Fruit fly (Drosophila melanogaster) whole organism, embryonic: ENCODE data around the gene CG31735.
A peak's percentile ranks its signal among the peaks of the same experiment; 100 is the strongest.

Experiments used
- Atf-2 ChIP-seq: fragments of 200-800 bp; sonication (Bioruptor generic); optimal IDR thresholded peaks from 2 replicates; lab custom pipeline; 2016; ENCODE audit warnings: missing biosample characterization, missing genetic modification characterization
- B-H1 ChIP-seq: fragments of 200-800 bp; sonication (Bioruptor generic); IDR thresholded peaks from 3 replicates; pipeline ENCODE4 v1.3.6; 2022; ENCODE audit warnings: missing biosample characterization, missing genetic modification characterization
- CG11247 ChIP-seq: fragments of 200-800 bp; sonication (Bioruptor generic); IDR thresholded peaks from 2 replicates; pipeline ENCODE4 v1.3.6; 2022; ENCODE audit warnings: missing biosample characterization, missing genetic modification characterization
- CG11456 ChIP-seq: fragments of 200-800 bp; sonication (Bioruptor generic); IDR thresholded peaks from 3 replicates; pipeline ENCODE4 v1.3.6; 2022; ENCODE audit warnings: missing biosample characterization, missing genetic modification characterization
- CG11560 ChIP-seq: fragments of 200-800 bp; sonication (Bioruptor generic); IDR thresholded peaks from 3 replicates; pipeline ENCODE4 v1.3.6; 2022; ENCODE audit warnings: missing biosample characterization, missing genetic modification characterization
- CG15269 ChIP-seq: fragments of 200-800 bp; sonication (Bioruptor generic); optimal IDR thresholded peaks from 2 replicates; lab custom pipeline; 2018; ENCODE audit warnings: missing biosample characterization, mild to moderate bottlenecking, missing genetic modification characterization, moderate library complexity
- CG1602 ChIP-seq: fragments of 200-800 bp; sonication (Bioruptor generic); optimal IDR thresholded peaks from 3 replicates; lab custom pipeline; 2016; ENCODE audit warnings: missing biosample characterization, missing genetic modification characterization
- CG17912 ChIP-seq: fragments of 200-800 bp; sonication (Bioruptor generic); optimal IDR thresholded peaks from 2 replicates; lab custom pipeline; 2018; ENCODE audit warnings: missing biosample characterization, mild to moderate bottlenecking, missing genetic modification characterization
- CG30403 ChIP-seq: fragments of 200-800 bp; sonication (Bioruptor generic); optimal IDR thresholded peaks from 3 replicates; lab custom pipeline; 2016; ENCODE audit warnings: missing biosample characterization, missing genetic modification characterization
- CG34376 ChIP-seq: fragments of 200-800 bp; sonication (Bioruptor generic); optimal IDR thresholded peaks from 2 replicates; lab custom pipeline; 2018; ENCODE audit warnings: missing biosample characterization, mild to moderate bottlenecking, missing genetic modification characterization
- CG4282 ChIP-seq: fragments of 200-800 bp; sonication (Bioruptor generic); optimal IDR thresholded peaks from 2 replicates; lab custom pipeline; 2016; ENCODE audit warnings: missing biosample characterization, missing genetic modification characterization
- CG4617 ChIP-seq: fragments of 200-800 bp; sonication (Bioruptor generic); optimal IDR thresholded peaks from 3 replicates; lab custom pipeline; 2016; ENCODE audit warnings: missing biosample characterization, missing genetic modification characterization, borderline replicate concordance
- CG6254 ChIP-seq: fragments of 200-800 bp; sonication (Bioruptor generic); optimal IDR thresholded peaks from 3 replicates; lab custom pipeline; 2017; ENCODE audit warnings: mild to moderate bottlenecking, missing biosample characterization, missing genetic modification reagents, missing genetic modification characterization
- CG7839 ChIP-seq: fragments of 200-800 bp; sonication (Bioruptor generic); optimal IDR thresholded peaks from 3 replicates; lab custom pipeline; 2018; ENCODE audit warnings: missing biosample characterization, mild to moderate bottlenecking, missing genetic modification characterization, moderate library complexity
- CG8089 ChIP-seq: fragments of 200-800 bp; sonication (Bioruptor generic); optimal IDR thresholded peaks from 3 replicates; lab custom pipeline; 2016; ENCODE audit warnings: missing biosample characterization, missing genetic modification characterization
- CG9215 ChIP-seq: fragments of 200-800 bp; sonication (Bioruptor generic); IDR thresholded peaks from 2 replicates; pipeline ENCODE4 v1.3.6; 2022; ENCODE audit warnings: missing biosample characterization, missing genetic modification characterization
- CG9817 ChIP-seq: fragments of 200-800 bp; sonication (Bioruptor generic); optimal IDR thresholded peaks from 2 replicates; lab custom pipeline; 2018; ENCODE audit warnings: missing biosample characterization, mild to moderate bottlenecking, missing genetic modification characterization, moderate library complexity
- D ChIP-seq, 2 experiments: fragments of 200-800 bp in 1 of 2; fragments of >200 bp in 1 of 2; sonication (Bioruptor generic) in 1 of 2; optimal IDR thresholded peaks; 2 replicates in 1 of 2; 3 replicates in 1 of 2; lab custom pipeline; 2017; ENCODE audit warnings: mild to moderate bottlenecking in 1 of 2, missing biosample characterization in 1 of 2, missing genetic modification characterization in 1 of 2, missing genetic modification reagents in 1 of 2
- Dip3 ChIP-seq: fragments of 200-800 bp; sonication (Bioruptor generic); optimal IDR thresholded peaks from 3 replicates; lab custom pipeline; 2016; ENCODE audit warnings: missing biosample characterization, missing genetic modification characterization
- Eip74EF ChIP-seq, 2 experiments: fragments of 200-800 bp in 1 of 2; fragments of >200 bp in 1 of 2; sonication (Bioruptor generic) in 1 of 2; optimal IDR thresholded peaks; 2 replicates each; lab custom pipeline; 2017 to 2019; ENCODE audit warnings: missing biosample characterization in 2 of 2, missing genetic modification characterization in 2 of 2, mild to moderate bottlenecking in 1 of 2, moderate library complexity in 1 of 2
- Fer1 ChIP-seq: fragments of 200-800 bp; sonication (Bioruptor generic); optimal IDR thresholded peaks from 2 replicates; lab custom pipeline; 2017; ENCODE audit warnings: missing biosample characterization, mild to moderate bottlenecking, missing genetic modification characterization
- GATAe ChIP-seq: fragments of 200-800 bp; sonication (Bioruptor generic); conservative IDR thresholded peaks from 2 replicates; pipeline ENCODE4 v1.3.6; 2022; ENCODE audit warnings: missing biosample characterization, missing genetic modification characterization
- HLH4C ChIP-seq: fragments of 200-800 bp; sonication (Bioruptor generic); IDR thresholded peaks from 3 replicates; pipeline ENCODE4 v1.3.6; 2022; ENCODE audit warnings: missing biosample characterization, missing genetic modification characterization; ENCODE audit not compliant: partially characterized antibody
- Hand ChIP-seq: fragments of 200-800 bp; sonication (Bioruptor generic); optimal IDR thresholded peaks from 2 replicates; lab custom pipeline; 2017; ENCODE audit warnings: mild to moderate bottlenecking, missing biosample characterization, missing genetic modification reagents, missing genetic modification characterization
- Hmr ChIP-seq: fragments of 200-800 bp; sonication (Bioruptor generic); optimal IDR thresholded peaks from 3 replicates; lab custom pipeline; 2017; ENCODE audit warnings: mild to moderate bottlenecking, missing biosample characterization, missing genetic modification reagents, missing genetic modification characterization
- Hmx ChIP-seq: fragments of 200-800 bp; sonication (Bioruptor generic); optimal IDR thresholded peaks from 2 replicates; lab custom pipeline; 2016; ENCODE audit warnings: missing biosample characterization, missing genetic modification characterization
- Oaz ChIP-seq: fragments of 200-800 bp; sonication (Bioruptor generic); IDR thresholded peaks from 2 replicates; pipeline ENCODE4 v1.3.6; 2022; ENCODE audit warnings: missing biosample characterization, missing genetic modification characterization
- Sry-β ChIP-seq: fragments of 200-800 bp; sonication (Bioruptor generic); optimal IDR thresholded peaks from 2 replicates; lab custom pipeline; 2018; ENCODE audit warnings: missing biosample characterization, mild to moderate bottlenecking, missing genetic modification characterization, moderate library complexity
- Tbp ChIP-seq: fragments of >200 bp; optimal IDR thresholded peaks from 2 replicates; lab custom pipeline; 2018; ENCODE audit warnings: missing biosample characterization, missing genetic modification characterization
- ato ChIP-seq: fragments of 200-800 bp; sonication (Bioruptor generic); IDR thresholded peaks from 2 replicates; pipeline ENCODE4 v1.3.6; 2022; ENCODE audit warnings: missing biosample characterization, missing genetic modification characterization; ENCODE audit not compliant: partially characterized antibody
- az2 ChIP-seq: fragments of 200-800 bp; sonication (Bioruptor generic); optimal IDR thresholded peaks from 3 replicates; lab custom pipeline; 2016; ENCODE audit warnings: missing biosample characterization, missing genetic modification characterization
- bowl ChIP-seq: fragments of 200-800 bp; sonication (Bioruptor generic); IDR thresholded peaks from 2 replicates; pipeline ENCODE4 v1.3.6; 2022; ENCODE audit warnings: missing biosample characterization, missing genetic modification characterization
- cad ChIP-seq: fragments of >200 bp; optimal IDR thresholded peaks from 2 replicates; lab custom pipeline; 2017; ENCODE audit warnings: missing biosample characterization, missing genetic modification characterization
- cas ChIP-seq: fragments of 200-800 bp; sonication (Bioruptor generic); IDR thresholded peaks from 2 replicates; pipeline ENCODE4 v1.3.6; 2022; ENCODE audit warnings: missing biosample characterization, missing genetic modification characterization
- cg ChIP-seq: fragments of 200-800 bp; sonication (Bioruptor generic); optimal IDR thresholded peaks from 3 replicates; lab custom pipeline; 2019; ENCODE audit warnings: missing biosample characterization, mild to moderate bottlenecking, missing genetic modification characterization, moderate library complexity
- crc ChIP-seq: fragments of 200-800 bp; sonication (Bioruptor generic); optimal IDR thresholded peaks from 2 replicates; lab custom pipeline; 2016; ENCODE audit warnings: missing biosample characterization, missing genetic modification characterization
- exex ChIP-seq: fragments of 200-800 bp; sonication (Bioruptor generic); optimal IDR thresholded peaks from 4 replicates; lab custom pipeline; 2018; ENCODE audit warnings: missing biosample characterization, mild to moderate bottlenecking, missing genetic modification characterization, moderate library complexity
- fru ChIP-seq: fragments of >200 bp; optimal IDR thresholded peaks from 2 replicates; lab custom pipeline; 2017
- hbn ChIP-seq: fragments of 200-800 bp; sonication (Bioruptor generic); IDR thresholded peaks from 2 replicates; pipeline ENCODE4 v1.3.6; 2022; ENCODE audit warnings: missing biosample characterization, missing genetic modification characterization; ENCODE audit not compliant: partially characterized antibody
- lilli ChIP-seq: fragments of 200-800 bp; sonication (Bioruptor generic); optimal IDR thresholded peaks from 3 replicates; lab custom pipeline; 2016; ENCODE audit warnings: missing biosample characterization, missing genetic modification characterization
- lola ChIP-seq, 3 experiments: fragments of >200 bp in 2 of 3; fragments of 200-800 bp in 1 of 3; sonication (Bioruptor generic) in 1 of 3; optimal IDR thresholded peaks; 2 replicates each; lab custom pipeline; 2017 to 2019; ENCODE audit warnings: missing biosample characterization in 3 of 3, missing genetic modification characterization in 3 of 3, mild to moderate bottlenecking in 1 of 3, moderate library complexity in 1 of 3
- mam ChIP-seq: fragments of 200-800 bp; sonication (Bioruptor generic); optimal IDR thresholded peaks from 3 replicates; lab custom pipeline; 2016; ENCODE audit warnings: missing biosample characterization, missing genetic modification characterization
- mld ChIP-seq: fragments of 200-800 bp; sonication (Bioruptor generic); IDR thresholded peaks from 3 replicates; pipeline ENCODE4 v1.3.6; 2022; ENCODE audit warnings: missing biosample characterization, missing genetic modification characterization; ENCODE audit not compliant: partially characterized antibody
- psq ChIP-seq: fragments of 200-800 bp; sonication (Bioruptor generic); optimal IDR thresholded peaks from 2 replicates; lab custom pipeline; 2017; ENCODE audit warnings: missing biosample characterization, missing genetic modification characterization
- pum ChIP-seq: fragments of 200-800 bp; sonication (Bioruptor generic); optimal IDR thresholded peaks from 2 replicates; lab custom pipeline; 2016; ENCODE audit warnings: missing biosample characterization, missing genetic modification characterization
- run ChIP-seq: fragments of 200-800 bp; sonication (Bioruptor generic); optimal IDR thresholded peaks from 3 replicates; lab custom pipeline; 2018; ENCODE audit warnings: missing biosample characterization, mild to moderate bottlenecking, missing genetic modification characterization
- sisA ChIP-seq: fragments of 200-800 bp; sonication (Bioruptor generic); IDR thresholded peaks from 2 replicates; pipeline ENCODE4 v1.3.6; 2022; ENCODE audit warnings: missing biosample characterization, missing genetic modification characterization
- slou ChIP-seq: fragments of 200-800 bp; sonication (Bioruptor generic); optimal IDR thresholded peaks from 3 replicates; lab custom pipeline; 2016; ENCODE audit warnings: missing biosample characterization, missing genetic modification characterization
- sug ChIP-seq: fragments of 200-800 bp; optimal IDR thresholded peaks from 2 replicates; lab custom pipeline; 2019; ENCODE audit warnings: missing biosample characterization, mild to moderate bottlenecking, missing genetic modification characterization, moderate library complexity

CG31735 gene

dm6 chr2L:15910937-15911590, 15.8 kb downstream of the CG31735 start (continued):
- TF ChIP-seq D (optimal IDR thresholded peaks at IDR 0.05; lab: Kevin White, UChicago) (no peak), D (GFP tag; optimal IDR thresholded peaks at IDR 0.05; lab: Kevin White, UChicago) (peak; percentile 94), GATAe (GFP tag; lab: Robert Waterston, UW) (peak; percentile 91), run (peak; percentile 98), CG9817 (tag; lab: Kevin White, UChicago) (peak; percentile 97), CG30403 (peak; percentile 98), cas (GFP tag; lab: Robert Waterston, UW) (peak; percentile 80), CG8089 (peak; percentile 95), Tbp (GFP tag; lab: Kevin White, UChicago) (no peak), CG15269 (peak; percentile 97), Hand (GFP tag; lab: Kevin White, UChicago) (peak; percentile 77), slou (GFP tag; lab: Kevin White, UChicago) (peak; percentile 86), CG4282 (peak; percentile 90), CG11560 (tag; lab: Robert Waterston, UW) (peak; percentile 88), Atf-2 (peak; percentile 92), Sry-β (GFP tag; lab: Kevin White, UChicago) (peak; percentile 66), Oaz (GFP tag; lab: Robert Waterston, UW) (peak; percentile 91), exex (tag; lab: Kevin White, UChicago) (peak; percentile 60), sisA (GFP tag; lab: Robert Waterston, UW) (peak; percentile 95), cg (GFP tag; lab: Kevin White, UChicago) (peak; percentile 54), fru (no peak), Eip74EF (GFP tag; optimal IDR thresholded peaks at IDR 0.05; lab: Kevin White, UChicago) (peak in 1 of 2 experiments; percentile 91), psq (GFP tag; lab: Kevin White, UChicago) (peak; percentile 87), B-H1 (GFP tag; lab: Robert Waterston, UW) (peak; percentile 94), Dip3 (GFP tag; lab: Kevin White, UChicago) (peak; percentile 87), CG11456 (GFP tag; lab: Robert Waterston, UW) (peak; percentile 91), CG9215 (peak; percentile 90), lilli (peak; percentile 96), pum (GFP tag; lab: Kevin White, UChicago) (peak; percentile 95), cad (GFP tag; lab: Kevin White, UChicago) (no peak), crc (GFP tag; lab: Kevin White, UChicago) (peak; percentile 93), CG7839 (tag; lab: Kevin White, UChicago) (peak; percentile 97), CG34376 (GFP tag; lab: Kevin White, UChicago) (peak; percentile 86), mld (GFP tag; lab: Robert Waterston, UW) (no peak), HLH4C (GFP tag; lab: Robert Waterston, UW) (peak; percentile 18), mam (GFP tag; lab: Kevin White, UChicago) (peak; percentile 95), az2 (peak; percentile 97), CG4617 (GFP tag; lab: Kevin White, UChicago) (peak; percentile 84), CG1602 (peak; percentile 97), Fer1 (GFP tag; lab: Kevin White, UChicago) (peak; percentile 93), hbn (GFP tag; lab: Robert Waterston, UW) (0 out of 2 replicates have a peak, but pooled peaks have one; percentile 2), CG6254 (GFP tag; lab: Kevin White, UChicago) (peak; percentile 87), ato (GFP tag; lab: Robert Waterston, UW) (peak; percentile 17; the same call in 1 of the 2 replicates), Hmx (GFP tag; lab: Kevin White, UChicago) (peak; percentile 75), CG17912 (GFP tag; lab: Kevin White, UChicago) (peak; percentile 85), bowl (GFP tag; lab: Robert Waterston, UW) (peak; percentile 82; the same call in 1 of the 2 replicates), lola (GFP tag; optimal IDR thresholded peaks at IDR 0.05; lab: Kevin White, UChicago) (peak in 1 of 3 experiments; percentile 93), sug (tag; lab: Kevin White, UChicago) (no peak), Hmr (peak; percentile 94), CG11247 (GFP tag; lab: Robert Waterston, UW) (peak; percentile 84)
